Worm (Caenorhabditis elegans) whole organism, L3 larva: ENCODE measurements around the gene Y73B6BL.14.

ENCODE experiments used
- nfya-1 ChIP-seq: sonication (generic microtip); optimal IDR thresholded peaks from 2 replicates; lab custom pipeline; 2017; ENCODE audit warnings: missing genetic modification characterization, mild to moderate bottlenecking, missing compliant biosample characterization, antibody characterized with exemption, moderate library complexity; ENCODE audit not compliant: insufficient read depth
- nhr-76 ChIP-seq: fragments of 150-350 bp; sonication (generic microtip); optimal IDR thresholded peaks from 5 replicates; lab custom pipeline; 2014; ENCODE audit warnings: missing biosample characterization, missing genetic modification characterization
- sea-2 ChIP-seq: fragments of 150-350 bp; sonication (generic microtip); optimal IDR thresholded peaks from 4 replicates; lab custom pipeline; 2014; ENCODE audit warnings: missing biosample characterization, missing genetic modification reagents, missing genetic modification characterization
- unc-62 ChIP-seq: fragments of 150-350 bp; sonication (generic microtip); optimal IDR thresholded peaks from 4 replicates; lab custom pipeline; 2014; ENCODE audit warnings: missing biosample characterization, missing genetic modification reagents, missing genetic modification characterization

DNA sequence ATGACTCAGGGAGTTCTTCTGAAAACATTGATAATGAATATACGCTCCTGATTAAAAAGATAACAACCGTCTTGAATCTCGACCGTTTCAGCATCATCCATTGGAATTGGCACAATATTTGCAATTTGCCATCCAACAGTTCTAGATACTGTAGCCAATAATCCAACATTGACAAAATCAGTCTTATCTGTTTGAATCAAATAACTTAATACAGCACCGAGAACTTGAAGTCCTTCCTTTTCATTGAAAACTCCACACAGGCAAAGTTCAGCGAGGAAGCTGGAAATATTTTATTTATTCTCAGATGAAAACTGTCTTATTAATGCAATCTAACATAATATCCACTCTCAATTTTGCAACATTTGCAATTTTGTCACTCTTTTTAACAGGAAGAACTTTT is 29.5 kb upstream of the Y73B6BL.14 start:
- TF ChIP-seq nhr-76 (tag; lab: Kevin White, UChicago), result no peak
- no peak for TF ChIP-seq unc-62
- no peak for TF ChIP-seq sea-2
- no peak for TF ChIP-seq nfya-1 (tag; lab: Kevin White, UChicago)
